Fruit fly (Drosophila melanogaster): ENCODE data around the gene csw.

DNA sequence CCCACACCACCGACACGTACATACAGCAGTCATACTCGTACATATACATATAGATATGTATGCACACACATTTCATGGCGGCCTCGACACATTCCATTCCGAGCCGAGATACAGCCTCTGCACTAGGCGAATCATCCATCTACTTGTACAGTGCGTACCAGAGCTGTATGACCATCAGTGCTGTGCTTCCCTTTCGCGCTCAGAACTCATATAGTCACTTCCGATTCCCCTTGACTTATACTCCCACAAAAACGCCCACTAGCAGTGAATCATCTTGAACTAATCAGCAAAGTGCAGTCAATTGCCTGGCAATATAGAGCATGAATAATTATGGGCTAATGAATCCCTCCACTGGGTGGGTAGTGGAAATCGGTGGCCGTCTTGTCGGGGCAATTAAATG is 4.2 kb upstream of the csw start:
- TF ChIP-seq CG1647 (GFP tag; optimal IDR thresholded peaks at IDR 0.05), result no peak
- TF ChIP-seq ase (GFP tag; IDR thresholded peaks at IDR 0.05), result no peak

Measured in whole organism, embryonic.